Worm (Caenorhabditis elegans): Measurements from ENCODE around the gene C54F6.18.
"Not testable (repeated sequence)": the region's sequence is repeated elsewhere in the genome, so short reads cannot be mapped to it uniquely, and the experiment has no call there.

The C54F6.18 gene

ce11 chrV:7511465-7511864, 14.3 kb upstream of the C54F6.18 start, which contains the start of gene nhr-171:
TSS of gene nhr-171 (plus strand) at chrV:7511765.
- not testable (repeated sequence) for TF ChIP-seq tlp-1 (tag; optimal IDR thresholded peaks at IDR 0.05); skn-1 (tag; optimal IDR thresholded peaks at IDR 0.05); isw-1 (GFP tag; IDR thresholded peaks at IDR 0.05)

- TF ChIP-seq unc-62 (GFP tag; optimal IDR thresholded peaks at IDR 0.05) (no peak), ztf-11 (tag; optimal IDR thresholded peaks at IDR 0.05) (no peak), unc-130 (tag; optimal IDR thresholded peaks at IDR 0.05) (no peak), fkh-10 (GFP tag; optimal IDR thresholded peaks at IDR 0.05) (no peak), ztf-4 (tag; optimal IDR thresholded peaks at IDR 0.05) (no peak), C16A3.4 (tag; optimal IDR thresholded peaks at IDR 0.05) (no peak), nhr-90 (tag; optimal IDR thresholded peaks at IDR 0.05; ENCODE audit: poor library complexity) (no peak), rnt-1 (tag; optimal IDR thresholded peaks at IDR 0.05) (no peak), nhr-84 (tag; optimal IDR thresholded peaks at IDR 0.05) (no peak), sup-37 (GFP tag; optimal IDR thresholded peaks at IDR 0.05) (no peak), nhr-77 (tag; optimal IDR thresholded peaks at IDR 0.05) (no peak), xbp-1 (tag; optimal IDR thresholded peaks at IDR 0.05) (no peak), dsc-1 (tag; optimal IDR thresholded peaks at IDR 0.05) (no peak), pqm-1 (tag; optimal IDR thresholded peaks at IDR 0.05) (no peak), mef-2 (tag; optimal IDR thresholded peaks at IDR 0.05) (no peak), aly-2 (tag; optimal IDR thresholded peaks at IDR 0.05) (no peak), tlp-1 (tag; optimal IDR thresholded peaks at IDR 0.05) (no peak), mdl-1 (tag; optimal IDR thresholded peaks at IDR 0.05) (no peak)
Measured at ce11 chrV:7514939-7515338, 10.9 kb upstream of the C54F6.18 start, which contains the start of gene srb-18. TSS of gene srb-18 (plus strand) at chrV:7515239.

- TF ChIP-seq fkh-8 (tag; optimal IDR thresholded peaks at IDR 0.05) (peak; percentile 1), nhr-28 (tag; optimal IDR thresholded peaks at IDR 0.05) (no peak), ztf-4 (tag; optimal IDR thresholded peaks at IDR 0.05) (no peak), nhr-71 (tag; optimal IDR thresholded peaks at IDR 0.05) (peak; percentile 26)
Measured at ce11 chrV:7520077-7520476, 5.7 kb upstream of the C54F6.18 start, which contains the start of gene srb-19. TSS of gene srb-19 (minus strand) at chrV:7520177.

ce11 chrV:7521304-7521703, 4.5 kb upstream of the C54F6.18 start:
- TF ChIP-seq elt-2 (tag; optimal IDR thresholded peaks at IDR 0.05) (peak; percentile 75), C34B4.2 (tag; optimal IDR thresholded peaks at IDR 0.05) (no peak), ces-1 (GFP tag; optimal IDR thresholded peaks at IDR 0.05) (no peak), hlh-17 (GFP tag; optimal IDR thresholded peaks at IDR 0.05; ENCODE audit: borderline replicate concordance) (no peak)

DNA sequence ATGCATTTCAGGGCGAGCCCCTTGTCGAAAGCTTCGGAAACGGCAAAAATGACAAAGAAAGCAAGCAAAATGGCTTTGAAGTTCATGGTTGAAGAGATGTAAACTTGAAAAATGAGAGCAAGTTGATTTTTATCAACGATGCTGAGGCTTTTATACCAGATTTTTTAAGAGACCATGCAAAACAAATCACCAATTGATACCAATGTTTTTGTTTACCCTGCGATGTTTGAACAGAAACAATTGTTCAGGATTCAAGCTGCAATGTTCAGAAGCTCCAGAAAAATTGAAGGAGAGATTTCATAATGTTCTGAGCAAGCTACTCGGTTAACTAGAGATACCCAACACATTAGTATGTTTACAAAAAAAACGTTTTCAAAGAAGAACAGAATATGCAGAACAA, 3.5 kb upstream of the C54F6.18 start, which contains the start of gene C54F6.15:
Gene C54F6.15 (minus strand): TSS at position 101 of the 400 bp plus-strand sequence.
- TF ChIP-seq mep-1 (tag; optimal IDR thresholded peaks at IDR 0.05) (no peak), mdl-1 (tag; optimal IDR thresholded peaks at IDR 0.05) (no peak), ztf-4 (tag; optimal IDR thresholded peaks at IDR 0.05) (no peak), C04F5.9 (tag; optimal IDR thresholded peaks at IDR 0.05) (no peak), hlh-17 (GFP tag; optimal IDR thresholded peaks at IDR 0.05; ENCODE audit: borderline replicate concordance) (no peak), jun-1 (tag; optimal IDR thresholded peaks at IDR 0.05) (no peak), hpl-2 (GFP tag; optimal IDR thresholded peaks at IDR 0.05) (no peak), nhr-19 (GFP tag; conservative IDR thresholded peaks at IDR 0.05) (no peak), egl-27 (tag; optimal IDR thresholded peaks at IDR 0.05) (no peak), nhr-71 (tag; optimal IDR thresholded peaks at IDR 0.05) (no peak), efl-1 (optimal IDR thresholded peaks at IDR 0.05) (no peak), efl-1 (GFP tag; optimal IDR thresholded peaks at IDR 0.05 in 1 of 2) (no peak), lin-13 (GFP tag; optimal IDR thresholded peaks at IDR 0.05) (no peak), unc-62 (GFP tag; optimal IDR thresholded peaks at IDR 0.05) (no peak), snpc-4 (tag; optimal IDR thresholded peaks at IDR 0.05) (no peak)

All from whole organism, L1 larva.